Worm (Caenorhabditis elegans): ENCODE measurements around the gene arrd-7.

Gene arrd-7

DNA sequence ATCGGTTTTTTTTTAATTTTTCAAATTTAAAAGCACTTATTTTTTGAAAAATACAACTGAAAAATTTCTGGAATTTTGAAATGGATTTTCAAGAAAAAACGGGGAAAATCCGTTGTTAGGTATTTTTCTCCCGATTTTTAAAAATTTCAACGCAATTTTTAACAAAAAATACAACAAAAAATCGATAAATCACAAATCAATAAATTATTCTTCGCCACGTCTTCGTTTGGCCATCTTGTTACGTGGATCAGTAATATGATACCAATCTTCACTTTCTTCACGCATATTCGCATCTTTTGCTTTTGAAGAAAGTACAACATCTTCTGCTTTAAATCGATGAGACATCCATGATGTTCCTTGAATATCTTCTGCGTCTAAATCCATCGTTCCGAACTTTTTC lies 33.7 kb downstream of the arrd-7 start:
- no peak for TF ChIP-seq blmp-1 (tag; optimal IDR thresholded peaks at IDR 0.05)
- TF ChIP-seq ceh-83 (GFP tag; optimal IDR thresholded peaks at IDR 0.05) = no peak
- TF ChIP-seq ztf-11 (tag; optimal IDR thresholded peaks at IDR 0.05) = no peak
- no peak for TF ChIP-seq elt-1 (tag; optimal IDR thresholded peaks at IDR 0.05; ENCODE audit: borderline replicate concordance, insufficient read depth)
- no peak for TF ChIP-seq lin-32 (GFP tag; optimal IDR thresholded peaks at IDR 0.05)
- TF ChIP-seq sptf-1 (tag; optimal IDR thresholded peaks at IDR 0.05) = no peak
- no peak for TF ChIP-seq mls-2 (tag; optimal IDR thresholded peaks at IDR 0.05)
- TF ChIP-seq M03D4.4 (tag; optimal IDR thresholded peaks at IDR 0.05) = no peak
- TF ChIP-seq unc-120 (tag; optimal IDR thresholded peaks at IDR 0.05; ENCODE audit: poor library complexity, severe bottlenecking) = no peak
- TF ChIP-seq lin-13 (tag; optimal IDR thresholded peaks at IDR 0.05) = no peak
- TF ChIP-seq lsy-2 (tag; optimal IDR thresholded peaks at IDR 0.05) = no peak
- TF ChIP-seq sem-2 (GFP tag; optimal IDR thresholded peaks at IDR 0.05) = no peak
- TF ChIP-seq ces-1 (GFP tag; optimal IDR thresholded peaks at IDR 0.05) = no peak
- TF ChIP-seq nhr-76 (tag; optimal IDR thresholded peaks at IDR 0.05) = no peak
- TF ChIP-seq drap-1 (GFP tag; optimal IDR thresholded peaks at IDR 0.05) = no peak

DNA sequence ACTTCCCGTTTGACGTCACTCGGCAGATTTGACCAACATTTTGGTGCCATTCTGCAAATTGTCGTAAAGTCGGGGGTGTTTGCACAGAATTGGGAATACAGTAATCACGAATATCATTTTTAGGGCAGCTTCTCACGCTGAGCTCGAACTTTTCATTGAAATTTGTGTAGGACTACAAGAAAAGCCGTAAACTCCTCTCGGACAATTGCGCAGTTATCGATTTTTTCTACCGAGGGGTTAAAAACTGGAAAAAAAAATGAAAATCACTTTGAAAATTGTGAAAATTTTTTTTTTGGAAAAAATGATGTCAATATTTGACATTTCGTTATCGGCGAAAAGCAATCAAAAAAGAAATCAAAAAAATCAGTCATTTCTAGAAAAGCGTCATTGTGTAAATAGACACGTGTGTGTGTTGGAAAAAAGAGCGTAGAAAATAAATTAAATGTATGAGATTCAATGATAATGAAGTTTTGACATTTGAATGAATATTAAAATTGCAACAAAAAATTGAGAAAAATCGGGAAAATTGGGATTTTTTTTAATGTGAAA lies 34.6 kb downstream of the arrd-7 start, which contains the start of gene Y17G7B.8:
Gene Y17G7B.8 (minus strand): TSS at position 51 of the 549 bp plus-strand sequence.
- TF ChIP-seq nhr-12 (tag; optimal IDR thresholded peaks at IDR 0.05) = no peak
- TF ChIP-seq nhr-2 (tag; optimal IDR thresholded peaks at IDR 0.05) = no peak
- TF ChIP-seq blmp-1 (tag; optimal IDR thresholded peaks at IDR 0.05) = no peak
- no peak for TF ChIP-seq nhr-76 (tag; optimal IDR thresholded peaks at IDR 0.05)
- TF ChIP-seq ceh-43 (GFP tag; optimal IDR thresholded peaks at IDR 0.05) = no peak
- TF ChIP-seq unc-62 (GFP tag; optimal IDR thresholded peaks at IDR 0.05) = no peak
- TF ChIP-seq ces-1 (GFP tag; optimal IDR thresholded peaks at IDR 0.05) = no peak
- no peak for TF ChIP-seq lsy-2 (tag; optimal IDR thresholded peaks at IDR 0.05)
- TF ChIP-seq mls-2 (tag; optimal IDR thresholded peaks at IDR 0.05) = no peak
- no peak for TF ChIP-seq cnd-1 (tag; optimal IDR thresholded peaks at IDR 0.05)
- TF ChIP-seq lin-13 (tag; optimal IDR thresholded peaks at IDR 0.05) = no peak
- no peak for TF ChIP-seq unc-120 (tag; optimal IDR thresholded peaks at IDR 0.05; ENCODE audit: poor library complexity, severe bottlenecking)
- TF ChIP-seq ceh-39 (tag; optimal IDR thresholded peaks at IDR 0.05) = no peak
- TF ChIP-seq hlh-1 (tag; optimal IDR thresholded peaks at IDR 0.05) = no peak
- TF ChIP-seq ztf-11 (tag; optimal IDR thresholded peaks at IDR 0.05) = no peak
- TF ChIP-seq zip-8 (tag; optimal IDR thresholded peaks at IDR 0.05) = no peak

DNA sequence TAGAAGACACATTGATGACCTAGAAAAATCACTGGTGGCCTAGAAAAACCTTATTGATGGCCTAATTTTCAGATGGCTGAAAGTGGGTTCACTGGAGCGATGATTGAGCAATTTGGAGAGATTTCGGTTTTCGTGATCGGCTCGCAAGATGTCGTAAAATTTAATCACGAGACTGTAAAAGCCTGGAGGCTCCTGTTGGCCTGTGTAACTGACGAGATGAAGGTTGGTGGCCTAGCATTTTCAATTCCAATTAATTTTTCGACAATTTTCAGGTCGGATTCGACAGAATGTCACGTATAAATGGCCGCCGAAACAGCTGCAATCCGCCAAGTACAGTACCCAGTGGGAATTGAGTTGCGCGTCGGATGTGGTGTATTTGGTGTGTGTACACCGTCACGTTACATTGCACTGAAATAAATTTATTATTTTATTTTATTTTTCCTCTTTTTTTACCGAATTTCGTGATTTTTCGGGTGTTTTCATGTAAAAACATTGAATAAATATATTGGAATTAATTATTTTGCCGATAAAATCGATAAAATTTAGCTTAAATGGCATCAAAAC lies 39.0 kb downstream of the arrd-7 start, which contains the start of gene Y17G7B.12:
Gene Y17G7B.12 (plus strand): TSS at position 547 of the 564 bp plus-strand sequence.
- TF ChIP-seq ces-1 (GFP tag; optimal IDR thresholded peaks at IDR 0.05) (peak; percentile 39), snpc-4 (tag; optimal IDR thresholded peaks at IDR 0.05) (no peak), unc-120 (tag; optimal IDR thresholded peaks at IDR 0.05; ENCODE audit: poor library complexity, severe bottlenecking) (no peak), lsy-2 (tag; optimal IDR thresholded peaks at IDR 0.05) (peak; percentile 89)

Data from whole organism, mixed stage, embryonic.